Fruit fly (Drosophila melanogaster): ENCODE results near the gene CREG.

CREG gene

DNA sequence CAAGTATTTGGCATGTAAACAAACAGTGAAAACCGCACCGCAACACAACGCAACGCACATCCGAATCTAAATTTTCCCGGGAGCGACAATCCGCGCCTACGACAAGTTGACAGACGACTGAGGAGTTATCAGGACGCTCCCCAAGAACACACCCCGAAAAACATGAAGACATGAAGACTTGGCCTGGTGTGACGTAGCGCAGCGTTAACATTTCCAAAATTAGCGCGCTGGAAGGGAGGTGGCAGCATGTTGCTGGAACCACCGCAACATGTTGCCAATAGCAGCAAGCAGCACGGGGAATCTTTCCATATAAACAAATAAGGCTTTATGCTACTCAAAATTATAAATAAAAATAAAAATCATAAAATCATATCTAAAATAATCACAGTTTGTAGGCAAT, 48.2 kb downstream of the CREG start:
- peak; percentile 38 for TF ChIP-seq Eip78C (GFP tag)
- no peak for TF ChIP-seq dac (GFP tag; optimal IDR thresholded peaks at IDR 0.05)
